Fruit fly (Drosophila melanogaster): ENCODE data around the gene Cp7Fc.

DNA sequence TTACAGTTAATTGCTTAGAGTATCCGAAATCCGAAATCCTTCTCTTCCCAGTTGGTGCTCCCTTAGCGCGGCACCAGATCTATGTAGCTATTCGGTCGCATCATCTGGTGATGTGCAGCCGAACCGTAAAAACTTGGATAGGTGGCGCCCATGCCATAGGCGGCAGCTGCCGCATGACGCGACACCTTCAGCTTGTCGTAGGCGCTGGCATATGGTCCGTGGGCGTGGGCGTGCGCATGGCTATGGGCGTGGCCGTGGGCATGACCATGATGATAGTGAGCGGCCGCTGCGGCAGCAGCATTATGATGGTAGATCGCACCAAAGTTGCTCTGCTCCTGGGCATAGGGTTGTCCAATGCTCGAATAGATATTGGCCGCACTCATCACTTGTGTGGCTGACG, 28.7 kb upstream of the Cp7Fc start:
- TF ChIP-seq CG16815 (GFP tag; optimal IDR thresholded peaks at IDR 0.05) (no peak), pnt (GFP tag; optimal IDR thresholded peaks at IDR 0.05) (no peak), ewg (GFP tag; optimal IDR thresholded peaks at IDR 0.05) (no peak), lbe (GFP tag; optimal IDR thresholded peaks at IDR 0.05) (no peak), CG6254 (GFP tag; optimal IDR thresholded peaks at IDR 0.05) (no peak), Gug (GFP tag; IDR thresholded peaks at IDR 0.05) (no peak), ATbp (GFP tag; optimal IDR thresholded peaks at IDR 0.05) (no peak), sens (GFP tag) (no peak)
